Fruit fly (Drosophila melanogaster): ENCODE measurements around the gene Pebp1.

DNA sequence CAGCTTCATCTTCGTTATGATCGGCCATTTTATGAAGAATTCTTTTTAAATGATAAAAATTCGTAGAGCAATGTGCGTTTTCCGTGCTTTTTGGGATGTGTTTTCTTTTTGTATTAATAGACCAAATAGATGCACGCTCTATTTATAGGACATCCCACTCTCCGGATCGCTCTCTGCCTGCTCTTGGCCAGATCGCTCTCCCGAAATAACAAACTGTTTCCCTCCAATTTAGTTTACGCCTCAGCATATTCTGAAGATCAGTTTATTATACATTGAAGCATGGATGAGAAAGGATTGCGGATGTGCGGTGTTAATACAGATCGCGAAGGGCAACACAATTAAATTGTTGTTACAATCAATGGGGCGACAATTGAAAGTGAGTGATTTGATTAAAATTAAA is 23.0 kb downstream of the Pebp1 start, which contains the start of gene CG5376:
- TF ChIP-seq CG11617 (GFP tag; optimal IDR thresholded peaks at IDR 0.05) (no peak), ovo (GFP tag; optimal IDR thresholded peaks at IDR 0.05) (no peak), toe (GFP tag; optimal IDR thresholded peaks at IDR 0.05) (no peak), Mnt (GFP tag; optimal IDR thresholded peaks at IDR 0.05) (no peak)

Measured in whole organism, adult.